Fruit fly (Drosophila melanogaster) whole organism, embryonic: ENCODE results near the gene CG44006.

ENCODE experiments used
- Awh ChIP-seq: fragments of 200-800 bp; sonication (Bioruptor generic); IDR thresholded peaks from 2 replicates; pipeline ENCODE4, ENCODE4 v1.3.6; 2022; ENCODE audit warnings: missing biosample characterization, missing genetic modification characterization
- B-H2 ChIP-seq: fragments of 200-800 bp; sonication (Bioruptor generic); optimal IDR thresholded peaks from 2 replicates; lab custom pipeline; 2018; ENCODE audit warnings: missing biosample characterization, mild to moderate bottlenecking, missing genetic modification characterization
- BtbVII ChIP-seq: fragments of 200-800 bp; sonication (Bioruptor generic); optimal IDR thresholded peaks from 3 replicates; lab custom pipeline; 2017; ENCODE audit warnings: missing biosample characterization, mild to moderate bottlenecking, missing genetic modification characterization
- CG10267 ChIP-seq: fragments of 200-800 bp; sonication (Bioruptor generic); optimal IDR thresholded peaks from 2 replicates; lab custom pipeline; 2018; ENCODE audit warnings: missing biosample characterization, mild to moderate bottlenecking, missing genetic modification characterization, moderate library complexity
- CG10321 ChIP-seq: fragments of 200-800 bp; sonication (Bioruptor generic); IDR thresholded peaks from 2 replicates; pipeline ENCODE4 v1.3.6; 2022; ENCODE audit warnings: missing biosample characterization, missing genetic modification characterization
- CG11247 ChIP-seq: fragments of 200-800 bp; sonication (Bioruptor generic); IDR thresholded peaks from 2 replicates; pipeline ENCODE4 v1.3.6; 2022; ENCODE audit warnings: missing biosample characterization, missing genetic modification characterization
- CG12219 ChIP-seq: fragments of 200-800 bp; sonication (Bioruptor generic); optimal IDR thresholded peaks from 3 replicates; lab custom pipeline; 2018; ENCODE audit warnings: missing biosample characterization, mild to moderate bottlenecking, missing genetic modification characterization
- CG12236 ChIP-seq: fragments of 200-800 bp; sonication (Bioruptor generic); optimal IDR thresholded peaks from 2 replicates; lab custom pipeline; 2016; ENCODE audit warnings: missing biosample characterization, missing genetic modification characterization
- CG1233 ChIP-seq: fragments of 200-800 bp; sonication (Bioruptor generic); optimal IDR thresholded peaks from 4 replicates; lab custom pipeline; 2018; ENCODE audit warnings: missing biosample characterization, mild to moderate bottlenecking, missing genetic modification characterization
- CG13424 ChIP-seq: fragments of 200-800 bp; sonication (Bioruptor generic); optimal IDR thresholded peaks from 2 replicates; lab custom pipeline; 2019; ENCODE audit warnings: missing biosample characterization, mild to moderate bottlenecking, missing genetic modification characterization, moderate library complexity
- CG15011 ChIP-seq: fragments of 200-800 bp; sonication (Bioruptor generic); optimal IDR thresholded peaks from 3 replicates; lab custom pipeline; 2018; ENCODE audit warnings: missing biosample characterization, mild to moderate bottlenecking, missing genetic modification characterization
- CG15696 ChIP-seq: fragments of 200-800 bp; sonication (Bioruptor generic); optimal IDR thresholded peaks from 2 replicates; lab custom pipeline; 2019; ENCODE audit warnings: missing biosample characterization, mild to moderate bottlenecking, missing genetic modification characterization, moderate library complexity
- CG1602 ChIP-seq: fragments of 200-800 bp; sonication (Bioruptor generic); optimal IDR thresholded peaks from 3 replicates; lab custom pipeline; 2016; ENCODE audit warnings: missing biosample characterization, missing genetic modification characterization
- CG18476 ChIP-seq: fragments of 200-800 bp; sonication (Bioruptor generic); optimal IDR thresholded peaks from 2 replicates; lab custom pipeline; 2016; ENCODE audit warnings: missing biosample characterization, mild to moderate bottlenecking, missing genetic modification characterization
- CG30403 ChIP-seq: fragments of 200-800 bp; sonication (Bioruptor generic); optimal IDR thresholded peaks from 3 replicates; lab custom pipeline; 2016; ENCODE audit warnings: missing biosample characterization, missing genetic modification characterization
- CG6254 ChIP-seq: fragments of 200-800 bp; sonication (Bioruptor generic); optimal IDR thresholded peaks from 3 replicates; lab custom pipeline; 2017; ENCODE audit warnings: mild to moderate bottlenecking, missing biosample characterization, missing genetic modification reagents, missing genetic modification characterization
- CG6791 ChIP-seq: fragments of 200-800 bp; sonication (Bioruptor generic); IDR thresholded peaks from 3 replicates; pipeline ENCODE4 v1.3.6; 2022; ENCODE audit warnings: missing biosample characterization, missing genetic modification characterization; ENCODE audit not compliant: partially characterized antibody
- CG6813 ChIP-seq: fragments of 200-800 bp; sonication (Bioruptor generic); optimal IDR thresholded peaks from 2 replicates; lab custom pipeline; 2017; ENCODE audit warnings: missing biosample characterization, missing genetic modification characterization, mild to moderate bottlenecking, moderate library complexity, missing genetic modification reagents
- CG7271 ChIP-seq: fragments of 200-800 bp; sonication (Bioruptor generic); optimal IDR thresholded peaks from 2 replicates; lab custom pipeline; 2018; ENCODE audit warnings: missing biosample characterization, mild to moderate bottlenecking, missing genetic modification characterization, moderate library complexity
- CG8281 ChIP-seq: fragments of 200-800 bp; sonication (Bioruptor generic); optimal IDR thresholded peaks from 2 replicates; lab custom pipeline; 2018; ENCODE audit warnings: missing biosample characterization, mild to moderate bottlenecking, missing genetic modification characterization, moderate library complexity
- CG9437 ChIP-seq: fragments of 200-800 bp; sonication (Bioruptor generic); optimal IDR thresholded peaks from 2 replicates; lab custom pipeline; 2018; ENCODE audit warnings: missing biosample characterization, mild to moderate bottlenecking, missing genetic modification characterization
- CG9609 ChIP-seq: fragments of 200-800 bp; sonication (Bioruptor generic); optimal IDR thresholded peaks from 3 replicates; lab custom pipeline; 2016; ENCODE audit warnings: missing biosample characterization, missing genetic modification characterization
- CHES-1-like ChIP-seq: fragments of 200-800 bp; sonication (Bioruptor generic); optimal IDR thresholded peaks from 2 replicates; lab custom pipeline; 2016; ENCODE audit warnings: missing biosample characterization, missing genetic modification characterization
- Dek ChIP-seq: fragments of 200-800 bp; sonication (Bioruptor generic); optimal IDR thresholded peaks from 3 replicates; lab custom pipeline; 2019; ENCODE audit warnings: missing biosample characterization, mild to moderate bottlenecking, missing genetic modification characterization, moderate library complexity
- ERR ChIP-seq: fragments of 200-800 bp; sonication (Bioruptor generic); optimal IDR thresholded peaks from 2 replicates; lab custom pipeline; 2016; ENCODE audit warnings: missing biosample characterization, missing genetic modification characterization
- Kr ChIP-seq: fragments of 200-800 bp; sonication (Bioruptor generic); optimal IDR thresholded peaks from 2 replicates; lab custom pipeline; 2017; ENCODE audit warnings: missing biosample characterization, mild to moderate bottlenecking, missing genetic modification characterization
- Max ChIP-seq: fragments of 200-800 bp; sonication (Bioruptor generic); optimal IDR thresholded peaks from 2 replicates; lab custom pipeline; 2016; ENCODE audit warnings: missing biosample characterization, mild to moderate bottlenecking, missing genetic modification characterization
- Nf-YB ChIP-seq: fragments of 200-800 bp; sonication (Bioruptor generic); optimal IDR thresholded peaks from 3 replicates; lab custom pipeline; 2019; ENCODE audit warnings: missing biosample characterization, mild to moderate bottlenecking, missing genetic modification characterization, moderate library complexity
- Trl ChIP-seq, 3 experiments: fragments of >200 bp in 2 of 3; fragments of 200-800 bp in 1 of 3; sonication (Bioruptor generic) in 1 of 3; optimal IDR thresholded peaks; 2 replicates in 1 of 3; 3 replicates in 2 of 3; lab custom pipeline; 2016 to 2017; ENCODE audit warnings: missing biosample characterization in 1 of 3, missing genetic modification characterization in 1 of 3
- Usf ChIP-seq: fragments of 200-800 bp; sonication (Bioruptor generic); optimal IDR thresholded peaks from 2 replicates; lab custom pipeline; 2017; ENCODE audit warnings: missing genotype, missing biosample characterization, missing genetic modification characterization
- cwo ChIP-seq: fragments of 200-800 bp; sonication (Bioruptor generic); optimal IDR thresholded peaks from 3 replicates; lab custom pipeline; 2017; ENCODE audit warnings: missing biosample characterization, missing genetic modification characterization, mild to moderate bottlenecking, moderate library complexity, missing genetic modification reagents
- danr ChIP-seq: fragments of 200-800 bp; sonication (Bioruptor generic); IDR thresholded peaks from 2 replicates; pipeline ENCODE4 v1.3.6; 2022; ENCODE audit warnings: missing biosample characterization, missing genetic modification characterization
- en ChIP-seq: fragments of 200-800 bp; sonication (Bioruptor generic); optimal IDR thresholded peaks from 2 replicates; lab custom pipeline; 2016; ENCODE audit warnings: missing biosample characterization, missing genetic modification characterization
- fd64A ChIP-seq: fragments of 200-800 bp; sonication (Bioruptor generic); optimal IDR thresholded peaks from 3 replicates; lab custom pipeline; 2018; ENCODE audit warnings: missing biosample characterization, mild to moderate bottlenecking, missing genetic modification characterization
- grn ChIP-seq: fragments of 200-800 bp; sonication (Bioruptor generic); optimal IDR thresholded peaks from 3 replicates; lab custom pipeline; 2017; ENCODE audit warnings: missing biosample characterization, missing genetic modification characterization
- mld ChIP-seq: fragments of 200-800 bp; sonication (Bioruptor generic); IDR thresholded peaks from 3 replicates; pipeline ENCODE4 v1.3.6; 2022; ENCODE audit warnings: missing biosample characterization, missing genetic modification characterization; ENCODE audit not compliant: partially characterized antibody
- nom ChIP-seq: fragments of 200-800 bp; sonication (Bioruptor generic); optimal IDR thresholded peaks from 2 replicates; lab custom pipeline; 2017; ENCODE audit warnings: missing biosample characterization, missing genetic modification characterization, mild to moderate bottlenecking, moderate library complexity, missing genetic modification reagents
- oc ChIP-seq: fragments of 200-800 bp; sonication (Bioruptor generic); optimal IDR thresholded peaks from 2 replicates; lab custom pipeline; 2018; ENCODE audit warnings: missing biosample characterization, mild to moderate bottlenecking, missing genetic modification characterization, moderate library complexity
- p53 ChIP-seq: fragments of 200-800 bp; sonication (Bioruptor generic); optimal IDR thresholded peaks from 2 replicates; lab custom pipeline; 2016; ENCODE audit warnings: missing biosample characterization, missing genetic modification characterization
- pan ChIP-seq, 4 experiments: fragments of >200 bp in 3 of 4; fragments of 200-800 bp in 1 of 4; sonication (Bioruptor generic) in 1 of 4; optimal IDR thresholded peaks in 3 of 4; IDR thresholded peaks in 1 of 4; 2 replicates each; pipeline versions ENCODE4 v1.3.6 to Lab custom; 2017 to 2022; ENCODE audit warnings: missing biosample characterization in 2 of 4, missing genetic modification characterization in 2 of 4, mixed read lengths in 1 of 4
- pho ChIP-seq: fragments of 200-800 bp; sonication (Bioruptor generic); optimal IDR thresholded peaks from 2 replicates; lab custom pipeline; 2016; ENCODE audit warnings: missing biosample characterization, missing genetic modification characterization
- rib ChIP-seq: fragments of 200-800 bp; sonication (Bioruptor generic); IDR thresholded peaks from 2 replicates; pipeline ENCODE4 v1.3.6; 2022; ENCODE audit warnings: missing biosample characterization, missing genetic modification characterization
- schlank ChIP-seq: fragments of 200-800 bp; sonication (Bioruptor generic); optimal IDR thresholded peaks from 2 replicates; lab custom pipeline; 2018; ENCODE audit warnings: missing biosample characterization, mild to moderate bottlenecking, missing genetic modification characterization
- slbo ChIP-seq: fragments of 200-800 bp; sonication (Bioruptor generic); IDR thresholded peaks from 2 replicates; pipeline ENCODE4 v1.3.6; 2022; ENCODE audit warnings: missing biosample characterization, missing genetic modification characterization
- so ChIP-seq: fragments of 200-800 bp; sonication (Bioruptor generic); IDR thresholded peaks from 3 replicates; pipeline ENCODE4 v1.3.6; 2022; ENCODE audit warnings: missing biosample characterization, missing genetic modification characterization
- vvl ChIP-seq: fragments of 200-800 bp; sonication (Bioruptor generic); IDR thresholded peaks from 2 replicates; pipeline ENCODE4 v1.3.6; 2022; ENCODE audit warnings: missing biosample characterization, missing genetic modification characterization
- yki ChIP-seq: fragments of >200 bp; optimal IDR thresholded peaks from 3 replicates; lab custom pipeline; 2018

Gene CG44006

DNA sequence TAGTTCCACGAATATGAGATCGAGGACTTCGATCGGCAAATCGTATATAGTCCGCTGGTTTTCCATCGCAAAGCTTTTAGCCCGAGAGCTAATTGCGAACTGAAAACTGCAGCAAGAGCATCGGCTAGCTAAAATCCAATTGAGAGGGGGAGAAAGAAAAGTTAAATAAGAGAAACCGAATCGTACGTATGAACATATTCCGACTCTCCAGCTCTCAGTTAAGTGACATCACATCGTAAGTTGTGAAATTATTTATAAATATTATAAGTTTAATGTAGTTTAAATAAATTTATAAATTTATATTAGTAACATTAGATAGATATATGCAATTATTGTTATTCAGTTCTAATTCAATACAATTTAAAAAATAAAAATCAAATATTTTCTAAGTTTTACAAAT is at the start of gene CG44006:
TSS of gene CG44006 (minus strand) at position 101 of the 400 bp plus-strand sequence.
- no peak for TF ChIP-seq vvl (GFP tag; lab: Robert Waterston, UW)
- no peak for TF ChIP-seq Usf
- peak in 1 of 2 experiments; percentile 7 for TF ChIP-seq Trl (optimal IDR thresholded peaks at IDR 0.05; lab: Kevin White, UChicago)
- TF ChIP-seq Trl (GFP tag; optimal IDR thresholded peaks at IDR 0.05; lab: Kevin White, UChicago): no peak
- TF ChIP-seq yki (lab: Kevin White, UChicago): no peak
- TF ChIP-seq B-H2 (GFP tag; lab: Kevin White, UChicago): no peak
- no peak for TF ChIP-seq CG8281 (tag; lab: Kevin White, UChicago)
- TF ChIP-seq CG1602: no peak
- no peak for TF ChIP-seq CG11247 (GFP tag; lab: Robert Waterston, UW)
- no peak for TF ChIP-seq CG1233
- no peak for TF ChIP-seq CG12236 (GFP tag; lab: Kevin White, UChicago)
- no peak for TF ChIP-seq CG9437 (GFP tag; lab: Kevin White, UChicago)
- peak; percentile 4 for TF ChIP-seq nom (GFP tag; lab: Kevin White, UChicago)
- no peak for TF ChIP-seq schlank
- TF ChIP-seq CG6254 (GFP tag; lab: Kevin White, UChicago): no peak
- TF ChIP-seq ERR (GFP tag; lab: Kevin White, UChicago): no peak
- no peak for TF ChIP-seq danr (GFP tag; lab: Robert Waterston, UW)
- TF ChIP-seq, all 482 proteins: peak for 2

DNA sequence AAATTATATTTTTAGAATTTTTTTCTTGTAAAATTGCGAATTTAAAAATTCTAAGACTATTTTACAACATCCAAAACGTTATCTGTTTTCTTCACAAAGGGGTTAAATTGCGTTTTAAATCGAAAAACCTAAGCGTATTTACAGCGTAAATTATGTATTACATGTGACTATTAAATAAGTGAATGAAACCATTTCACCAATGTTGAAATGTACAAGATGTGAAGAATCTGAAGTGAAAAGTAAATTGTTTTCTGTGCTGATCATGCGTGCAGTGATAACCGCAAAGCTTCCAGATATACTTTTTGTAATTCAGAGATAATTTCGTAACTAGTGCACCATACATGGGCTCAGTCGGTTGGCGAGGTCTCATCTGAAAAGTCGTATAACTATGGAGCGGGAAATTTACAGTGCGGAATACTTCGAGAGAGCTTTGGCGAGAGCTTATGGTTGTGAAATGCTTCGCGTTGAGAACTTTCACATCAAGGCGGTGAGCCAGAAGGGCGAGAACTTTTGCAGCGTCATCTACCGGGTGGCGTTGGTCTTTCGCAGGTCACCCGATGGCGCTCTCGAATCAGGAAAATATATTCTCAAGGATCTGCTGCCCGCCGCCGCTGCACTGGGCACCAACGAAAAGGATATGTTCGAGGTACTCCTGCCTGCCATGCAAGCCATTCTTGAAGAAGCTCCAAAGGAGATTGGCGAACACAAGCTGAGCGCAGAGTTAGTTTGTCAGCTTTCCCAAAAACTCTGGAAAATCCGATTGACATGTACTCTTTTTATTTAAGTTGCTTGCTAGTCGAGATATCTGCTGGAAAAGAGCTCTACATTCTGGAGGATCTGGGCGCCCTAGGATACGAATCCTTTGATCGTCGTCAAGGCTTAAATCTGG is 44.3 kb upstream of the CG44006 start:
- TF ChIP-seq CG12219 (GFP tag; lab: Kevin White, UChicago) (peak; percentile 49), CG15696 (tag; lab: Kevin White, UChicago) (no peak), so (GFP tag; lab: Robert Waterston, UW) (no peak; the same call in 2 of the 3 replicates), Awh (peak; percentile 79), CG13424 (peak; percentile 59), CG30403 (GFP tag; lab: Kevin White, UChicago) (peak; percentile 21), fd64A (GFP tag; lab: Kevin White, UChicago) (peak; percentile 73), rib (GFP tag; lab: Robert Waterston, UW) (peak; percentile 47; the same call in 1 of the 2 replicates), pho (GFP tag; lab: Kevin White, UChicago) (no peak), mld (GFP tag; lab: Robert Waterston, UW) (no peak), slbo (GFP tag; lab: Robert Waterston, UW) (peak; percentile 61), en (GFP tag; lab: Kevin White, UChicago) (no peak), CG7271 (tag; lab: Kevin White, UChicago) (no peak), danr (GFP tag; lab: Robert Waterston, UW) (no peak), BtbVII (GFP tag; lab: Kevin White, UChicago) (peak; percentile 8), Max (GFP tag; lab: Kevin White, UChicago) (no peak), Dek (tag; lab: Kevin White, UChicago) (peak; percentile 28), CG6791 (GFP tag; lab: Robert Waterston, UW) (no peak), Nf-YB (GFP tag; lab: Kevin White, UChicago) (peak; percentile 15), Kr (GFP tag; lab: Kevin White, UChicago) (no peak), CG15011 (GFP tag; lab: Kevin White, UChicago) (peak; percentile 24), CG10321 (GFP tag; lab: Robert Waterston, UW) (no peak), p53 (peak; percentile 30), cwo (GFP tag; lab: Kevin White, UChicago) (no peak), CG6813 (GFP tag; lab: Kevin White, UChicago) (peak; percentile 41), pan (optimal IDR thresholded peaks at IDR 0.05; lab: Kevin White, UChicago) (no peak), pan (GFP tag; optimal IDR thresholded peaks at IDR 0.05 in 1 of 2, IDR thresholded peaks at IDR 0.05 in 1 of 2) (no peak), CG9609 (GFP tag; lab: Kevin White, UChicago) (no peak), oc (tag; lab: Kevin White, UChicago) (no peak), CG10267 (tag; lab: Kevin White, UChicago) (peak; percentile 19), CHES-1-like (GFP tag; lab: Kevin White, UChicago) (no peak), grn (peak; percentile 73), CG18476 (GFP tag; lab: Kevin White, UChicago) (no peak)
